Worm (Caenorhabditis elegans) whole organism, L2 larva: Measurements from ENCODE around the gene nrf-6.

Experiments
- C34F6.9 ChIP-seq: fragments of 150-350 bp; optimal IDR thresholded peaks from 2 replicates; lab custom pipeline; 2014; ENCODE audit warnings: missing biosample characterization, missing genetic modification characterization
- F13H6.1 ChIP-seq: sonication (generic microtip); optimal IDR thresholded peaks from 2 replicates; lab custom pipeline; 2016; ENCODE audit warnings: missing genetic modification characterization, missing compliant biosample characterization
- Y55F3AM.14 ChIP-seq: fragments of 200-800 bp; sonication (Bioruptor generic); optimal IDR thresholded peaks from 2 replicates; lab custom pipeline; 2018; ENCODE audit warnings: mild to moderate bottlenecking, missing genetic modification characterization, missing compliant biosample characterization
- ZK546.5 ChIP-seq: sonication (generic microtip); optimal IDR thresholded peaks from 2 replicates; lab custom pipeline; 2017; ENCODE audit warnings: missing biosample characterization, missing genetic modification characterization
- alr-1 ChIP-seq: fragments of 150-350 bp; optimal IDR thresholded peaks from 2 replicates; lab custom pipeline; 2014; ENCODE audit warnings: missing biosample characterization, missing genetic modification characterization
- aly-2 ChIP-seq: fragments of 150-350 bp; optimal IDR thresholded peaks from 2 replicates; lab custom pipeline; 2014; ENCODE audit warnings: missing biosample characterization, missing genetic modification characterization
- ama-1 ChIP-seq: fragments of 150-350 bp; optimal IDR thresholded peaks from 2 replicates; lab custom pipeline; 2018; ENCODE audit warnings: inconsistent platforms
- blmp-1 ChIP-seq: sonication (generic microtip); optimal IDR thresholded peaks from 2 replicates; lab custom pipeline; 2017; ENCODE audit warnings: missing genetic modification characterization, mild to moderate bottlenecking, missing compliant biosample characterization, antibody characterized with exemption, moderate library complexity; ENCODE audit not compliant: insufficient read depth
- ceh-16 ChIP-seq: fragments of 150-350 bp; optimal IDR thresholded peaks from 2 replicates; lab custom pipeline; 2014; ENCODE audit warnings: missing biosample characterization, missing genetic modification characterization
- crh-2 ChIP-seq: sonication (generic microtip); optimal IDR thresholded peaks from 2 replicates; lab custom pipeline; 2017; ENCODE audit warnings: missing biosample characterization, missing genetic modification characterization
- dmd-4 ChIP-seq: sonication (generic microtip); optimal IDR thresholded peaks from 2 replicates; lab custom pipeline; 2017; ENCODE audit warnings: missing biosample characterization, missing genetic modification characterization
- egl-27 ChIP-seq: sonication (generic microtip); optimal IDR thresholded peaks from 3 replicates; lab custom pipeline; 2017; ENCODE audit warnings: missing biosample characterization, missing genetic modification reagents, missing genetic modification characterization
- elt-1 ChIP-seq: fragments of 150-350 bp; optimal IDR thresholded peaks from 2 replicates; lab custom pipeline; 2014; ENCODE audit warnings: missing biosample characterization, missing genetic modification characterization
- elt-3 ChIP-seq: sonication (generic microtip); optimal IDR thresholded peaks from 2 replicates; lab custom pipeline; 2017; ENCODE audit warnings: missing biosample characterization, missing genetic modification characterization
- fos-1 ChIP-seq: fragments of 150-350 bp; optimal IDR thresholded peaks from 2 replicates; lab custom pipeline; 2014; ENCODE audit warnings: missing biosample characterization, missing genetic modification characterization
- lin-11 ChIP-seq: fragments of 150-350 bp; sonication (generic microtip); optimal IDR thresholded peaks from 2 replicates; lab custom pipeline; 2014; ENCODE audit warnings: missing biosample characterization, missing genetic modification characterization, inconsistent platforms, mixed read lengths
- lin-13 ChIP-seq: fragments of 150-350 bp; optimal IDR thresholded peaks from 2 replicates; lab custom pipeline; 2014; ENCODE audit warnings: missing biosample characterization, missing genetic modification reagents, missing genetic modification characterization
- lin-39 ChIP-seq: fragments of 150-350 bp; optimal IDR thresholded peaks from 2 replicates; lab custom pipeline; 2014; ENCODE audit warnings: missing biosample characterization, missing genetic modification reagents, missing genetic modification characterization
- lsy-2 ChIP-seq, 2 experiments: fragments of 150-350 bp in 1 of 2; sonication (generic microtip) in 1 of 2; optimal IDR thresholded peaks; 2 replicates each; lab custom pipeline; 2014 to 2017; ENCODE audit warnings: missing biosample characterization in 2 of 2, missing genetic modification characterization in 2 of 2
- mab-5 ChIP-seq: fragments of 150-350 bp; optimal IDR thresholded peaks from 2 replicates; lab custom pipeline; 2014; ENCODE audit warnings: missing biosample characterization, missing genetic modification characterization
- nhr-10 ChIP-seq: sonication (generic microtip); optimal IDR thresholded peaks from 2 replicates; lab custom pipeline; 2017; ENCODE audit warnings: missing biosample characterization, missing genetic modification characterization
- nhr-11 ChIP-seq: fragments of 150-350 bp; optimal IDR thresholded peaks from 2 replicates; lab custom pipeline; 2014; ENCODE audit warnings: missing biosample characterization, missing genetic modification characterization
- nhr-12 ChIP-seq: fragments of 150-350 bp; optimal IDR thresholded peaks from 2 replicates; lab custom pipeline; 2014; ENCODE audit warnings: missing biosample characterization, missing genetic modification characterization
- nhr-129 ChIP-seq: fragments of 150-350 bp; optimal IDR thresholded peaks from 2 replicates; lab custom pipeline; 2014; ENCODE audit warnings: missing biosample characterization, missing genetic modification characterization
- nhr-21 ChIP-seq: fragments of 150-350 bp; optimal IDR thresholded peaks from 2 replicates; lab custom pipeline; 2014; ENCODE audit warnings: missing biosample characterization, missing genetic modification characterization
- nhr-23 ChIP-seq: fragments of 150-350 bp; optimal IDR thresholded peaks from 2 replicates; lab custom pipeline; 2014; ENCODE audit warnings: missing biosample characterization, missing genetic modification reagents, missing genetic modification characterization
- nhr-237 ChIP-seq: fragments of 150-350 bp; optimal IDR thresholded peaks from 2 replicates; lab custom pipeline; 2014; ENCODE audit warnings: missing biosample characterization, missing genetic modification characterization
- nhr-25 ChIP-seq: fragments of 150-350 bp; sonication (generic microtip); optimal IDR thresholded peaks from 3 replicates; lab custom pipeline; 2014; ENCODE audit warnings: missing biosample characterization, missing genetic modification characterization
- nhr-77 ChIP-seq: fragments of 150-350 bp; optimal IDR thresholded peaks from 2 replicates; lab custom pipeline; 2014; ENCODE audit warnings: missing biosample characterization, missing genetic modification characterization
- peb-1 ChIP-seq: fragments of 150-350 bp; optimal IDR thresholded peaks from 2 replicates; lab custom pipeline; 2014; ENCODE audit warnings: missing biosample characterization, missing genetic modification characterization
- sem-4 ChIP-seq: fragments of 150-350 bp; optimal IDR thresholded peaks from 2 replicates; lab custom pipeline; 2014; ENCODE audit warnings: missing biosample characterization, missing genetic modification reagents, missing genetic modification characterization
- skn-1 ChIP-seq: sonication (generic microtip); optimal IDR thresholded peaks from 2 replicates; lab custom pipeline; 2017; ENCODE audit warnings: missing biosample characterization, missing genetic modification characterization
- sma-3 ChIP-seq: sonication (generic microtip); optimal IDR thresholded peaks from 2 replicates; lab custom pipeline; 2016; ENCODE audit warnings: missing genetic modification reagents, missing genetic modification characterization, missing compliant biosample characterization
- sma-9 ChIP-seq, 2 experiments: fragments of 150-350 bp in 1 of 2; sonication (generic microtip) in 1 of 2; optimal IDR thresholded peaks; 2 replicates each; lab custom pipeline; 2014 to 2016; ENCODE audit warnings: missing genetic modification characterization in 2 of 2, mild to moderate bottlenecking in 1 of 2, missing biosample characterization in 1 of 2, missing compliant biosample characterization in 1 of 2, missing genetic modification reagents in 1 of 2, moderate library complexity in 1 of 2
- snpc-4 ChIP-seq: fragments of 150-350 bp; optimal IDR thresholded peaks from 2 replicates; lab custom pipeline; 2014; ENCODE audit warnings: missing biosample characterization, missing genetic modification characterization
- unc-39 ChIP-seq: fragments of 150-350 bp; optimal IDR thresholded peaks from 2 replicates; lab custom pipeline; 2014; ENCODE audit warnings: missing biosample characterization, missing genetic modification characterization
- unc-55 ChIP-seq: fragments of 150-350 bp; sonication (generic microtip); optimal IDR thresholded peaks from 3 replicates; lab custom pipeline; 2014; ENCODE audit warnings: missing biosample characterization, missing genetic modification reagents, missing genetic modification characterization
- unc-62 ChIP-seq: fragments of 150-350 bp; optimal IDR thresholded peaks from 2 replicates; lab custom pipeline; 2014; ENCODE audit warnings: missing biosample characterization, missing genetic modification reagents, missing genetic modification characterization
- zag-1 ChIP-seq: fragments of 150-350 bp; optimal IDR thresholded peaks from 2 replicates; lab custom pipeline; 2014; ENCODE audit warnings: missing biosample characterization, missing genetic modification characterization
- ztf-1 ChIP-seq: fragments of 200-800 bp; sonication (Bioruptor generic); conservative IDR thresholded peaks from 2 replicates; pipeline ENCODE4 v1.3.6; 2022; ENCODE audit warnings: missing genetic modification characterization, missing compliant biosample characterization
- ztf-11 ChIP-seq: sonication (generic microtip); optimal IDR thresholded peaks from 2 replicates; lab custom pipeline; 2017; ENCODE audit warnings: missing biosample characterization, missing genetic modification characterization

Gene nrf-6

ce11 chrII:8050477-8050876 is 18.0 kb upstream of the nrf-6 start, which contains the start of gene mtre-1:
Gene mtre-1, minus strand, starts transcription at chrII:8050577.
- TF ChIP-seq C34F6.9 (no peak), lsy-2 (tag; optimal IDR thresholded peaks at IDR 0.05; lab: Kevin White, UChicago) (no peak), ztf-1 (GFP tag; lab: Robert Waterston, UW) (no peak), nhr-129 (tag; lab: Kevin White, UChicago) (no peak)

DNA sequence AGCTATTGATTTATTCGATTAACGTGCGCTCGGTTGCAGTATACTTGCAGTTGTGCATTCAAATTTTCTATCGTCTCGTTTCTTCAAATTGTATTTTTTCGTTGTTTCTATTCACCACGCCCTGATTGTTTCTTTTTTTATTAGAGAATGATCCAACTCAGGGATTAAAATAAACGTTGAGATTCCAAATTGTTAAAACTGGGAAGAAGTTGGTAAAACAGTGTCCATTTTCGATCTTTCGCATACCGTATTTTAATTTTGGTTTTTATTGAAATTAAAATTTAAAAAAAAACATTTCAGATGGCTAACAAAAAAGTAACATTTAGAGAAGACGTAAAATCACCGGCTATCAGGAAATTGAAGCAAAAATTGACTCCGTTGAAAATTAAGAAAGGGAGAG is 14.8 kb upstream of the nrf-6 start, which contains the start of gene apn-1:
Gene apn-1, plus strand, starts transcription at position 301 of the 400 bp plus-strand sequence.
- TF ChIP-seq lsy-2 (tag; optimal IDR thresholded peaks at IDR 0.05; lab: Kevin White, UChicago), result no peak
- TF ChIP-seq nhr-23, result no peak
- TF ChIP-seq elt-3, result no peak
- TF ChIP-seq ztf-1 (GFP tag; lab: Robert Waterston, UW), result no peak
- TF ChIP-seq ZK546.5 (tag; lab: Kevin White, UChicago), result no peak
- no peak for TF ChIP-seq unc-55
- no peak for TF ChIP-seq ztf-11 (tag; lab: Kevin White, UChicago)
- TF ChIP-seq lin-13 (GFP tag; lab: Kevin White, UChicago), result no peak
- no peak for TF ChIP-seq nhr-11
- no peak for TF ChIP-seq mab-5 (tag; lab: Kevin White, UChicago)
- no peak for TF ChIP-seq F13H6.1 (tag; lab: Kevin White, UChicago)
- TF ChIP-seq crh-2 (tag; lab: Kevin White, UChicago), result no peak
- TF ChIP-seq nhr-237 (tag; lab: Kevin White, UChicago), result no peak
- TF ChIP-seq aly-2 (tag; lab: Kevin White, UChicago), result no peak
- TF ChIP-seq dmd-4, result no peak
- TF ChIP-seq unc-39 (tag; lab: Kevin White, UChicago), result no peak
- TF ChIP-seq nhr-21, result no peak

DNA sequence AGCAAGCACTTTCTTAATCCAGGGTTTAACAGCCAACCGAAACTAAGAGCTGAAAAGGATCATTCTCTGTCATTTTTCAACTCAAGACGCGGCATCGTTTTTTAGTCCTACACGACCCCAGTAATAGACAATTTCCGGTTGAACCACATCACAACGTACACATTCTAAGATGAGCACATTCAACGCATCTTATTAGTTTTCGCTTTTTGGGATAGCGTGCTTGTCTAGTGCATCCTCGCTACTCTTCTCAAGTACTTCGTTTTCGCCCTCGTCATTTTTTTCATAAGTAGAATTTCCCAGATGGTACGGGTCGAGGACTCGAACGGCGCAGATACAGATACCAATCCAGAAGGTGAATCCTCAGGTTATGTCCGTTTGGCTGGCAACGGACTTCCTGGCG is 9.8 kb upstream of the nrf-6 start, which contains the start of gene T05H10.1:
Gene T05H10.1, plus strand, starts transcription at position 301 of the 400 bp plus-strand sequence.
- TF ChIP-seq fos-1 (tag; lab: Kevin White, UChicago) (no peak), zag-1 (tag; lab: Kevin White, UChicago) (no peak), dmd-4 (no peak), egl-27 (tag; lab: Kevin White, UChicago) (no peak), ama-1 (lab: Kevin White, UChicago) (no peak), ztf-11 (tag; lab: Kevin White, UChicago) (no peak), nhr-129 (tag; lab: Kevin White, UChicago) (no peak), alr-1 (tag; lab: Kevin White, UChicago) (no peak), nhr-237 (tag; lab: Kevin White, UChicago) (no peak), ceh-16 (tag; lab: Kevin White, UChicago) (no peak), nhr-25 (no peak), aly-2 (tag; lab: Kevin White, UChicago) (no peak), lsy-2 (tag; optimal IDR thresholded peaks at IDR 0.05; lab: Kevin White, UChicago) (no peak), Y55F3AM.14 (GFP tag; lab: Kevin White, UChicago) (no peak), blmp-1 (tag; lab: Kevin White, UChicago) (no peak), nhr-10 (no peak), lin-39 (no peak), elt-1 (tag; lab: Kevin White, UChicago) (no peak), lin-13 (GFP tag; lab: Kevin White, UChicago) (no peak)

DNA sequence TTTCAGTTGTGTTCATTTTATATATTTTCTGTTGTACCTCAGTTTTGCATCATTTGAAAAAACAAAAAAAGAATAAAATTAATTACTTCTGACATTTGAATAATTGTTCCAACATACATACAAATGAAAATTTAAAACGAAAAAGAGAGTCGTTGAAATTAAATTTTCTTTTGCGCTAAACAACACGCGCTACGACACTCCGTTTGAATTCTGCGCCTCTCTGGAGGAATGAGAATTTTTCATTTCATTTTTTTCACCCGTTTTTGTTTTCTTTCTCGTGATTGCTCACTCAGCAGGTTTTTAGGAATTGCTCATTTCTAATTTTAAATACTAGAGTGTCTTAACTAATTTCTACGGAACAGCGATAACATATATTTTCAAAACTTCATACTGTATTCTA is 9.1 kb upstream of the nrf-6 start:
- TF ChIP-seq nhr-237 (tag; lab: Kevin White, UChicago) (no peak), lsy-2 (tag; optimal IDR thresholded peaks at IDR 0.05; lab: Kevin White, UChicago) (peak in 1 of 2 experiments; percentile 69), lin-13 (GFP tag; lab: Kevin White, UChicago) (peak; percentile 34), nhr-129 (tag; lab: Kevin White, UChicago) (peak; percentile 38), unc-55 (peak; percentile 67), C34F6.9 (peak; percentile 66)

- TF ChIP-seq lin-13 (GFP tag; lab: Kevin White, UChicago) (peak; percentile 6), unc-55 (peak; percentile 72), zag-1 (tag; lab: Kevin White, UChicago) (no peak), nhr-12 (no peak), ceh-16 (tag; lab: Kevin White, UChicago) (no peak), nhr-77 (no peak), unc-39 (tag; lab: Kevin White, UChicago) (no peak), skn-1 (peak; percentile 53), sma-3 (GFP tag; lab: Kevin White, UChicago) (peak; percentile 66), sma-9 (GFP tag; optimal IDR thresholded peaks at IDR 0.05; lab: Kevin White, UChicago) (peak; percentile 26), sma-9 (tag; optimal IDR thresholded peaks at IDR 0.05; lab: Kevin White, UChicago) (no peak), lsy-2 (tag; optimal IDR thresholded peaks at IDR 0.05; lab: Kevin White, UChicago) (peak; percentile 57 to 96), aly-2 (tag; lab: Kevin White, UChicago) (no peak), peb-1 (tag; lab: Kevin White, UChicago) (no peak), sem-4 (tag; lab: Kevin White, UChicago) (no peak), nhr-129 (tag; lab: Kevin White, UChicago) (peak; percentile 61), Y55F3AM.14 (GFP tag; lab: Kevin White, UChicago) (no peak), F13H6.1 (tag; lab: Kevin White, UChicago) (no peak), lin-11 (tag; lab: Kevin White, UChicago) (no peak), nhr-23 (no peak), nhr-21 (no peak), ZK546.5 (tag; lab: Kevin White, UChicago) (no peak), elt-3 (no peak), dmd-4 (no peak), nhr-10 (no peak), nhr-11 (no peak), nhr-237 (tag; lab: Kevin White, UChicago) (no peak), unc-62 (GFP tag; lab: Kevin White, UChicago) (no peak), lin-39 (no peak), snpc-4 (tag; lab: Kevin White, UChicago) (no peak)
These were observed 6.9 kb upstream of the nrf-6 start, which contains the start of the genes ubh-4 and algn-6 for ce11 chrII:8039416-8039815. Gene ubh-4, minus strand, starts transcription at chrII:8039597. Gene algn-6, plus strand, starts transcription at chrII:8039802.
